Worm (Caenorhabditis elegans) whole organism, late embryonic: ENCODE measurements around the gene ZK1240.1.

Experiments
- C08G9.2 ChIP-seq: sonication (generic microtip); optimal IDR thresholded peaks from 2 replicates; lab custom pipeline; 2016; ENCODE audit warnings: mild to moderate bottlenecking, missing genetic modification characterization, moderate library complexity, missing compliant biosample characterization
- C38D4.7 ChIP-seq: fragments of 200-800 bp; sonication (Bioruptor generic); optimal IDR thresholded peaks from 2 replicates; lab custom pipeline; 2018; ENCODE audit warnings: mild to moderate bottlenecking, missing genetic modification characterization, moderate library complexity, missing compliant biosample characterization
- F13H6.1 ChIP-seq: sonication (generic microtip); optimal IDR thresholded peaks from 2 replicates; lab custom pipeline; 2016; ENCODE audit warnings: missing genetic modification characterization, missing compliant biosample characterization
- K02D7.2 ChIP-seq: sonication (generic microtip); optimal IDR thresholded peaks from 2 replicates; lab custom pipeline; 2017; ENCODE audit warnings: mild to moderate bottlenecking, missing genetic modification characterization, missing compliant biosample characterization
- T23F11.4 ChIP-seq: fragments of 200-800 bp; sonication (Bioruptor generic); optimal IDR thresholded peaks from 2 replicates; lab custom pipeline; 2018; ENCODE audit warnings: mild to moderate bottlenecking, missing genetic modification characterization, missing compliant biosample characterization
- Y22D7AL.16 ChIP-seq: sonication (generic microtip); optimal IDR thresholded peaks from 2 replicates; lab custom pipeline; 2016; ENCODE audit warnings: missing genetic modification characterization, missing compliant biosample characterization
- ama-1 ChIP-seq: fragments of 150-350 bp; optimal IDR thresholded peaks from 2 replicates; lab custom pipeline; 2014
- ceh-14 ChIP-seq: sonication (generic microtip); optimal IDR thresholded peaks from 2 replicates; lab custom pipeline; 2016; ENCODE audit warnings: missing genotype, missing genetic modification characterization, missing compliant biosample characterization
- ceh-19 ChIP-seq: fragments of 200-800 bp; sonication (Bioruptor generic); optimal IDR thresholded peaks from 2 replicates; lab custom pipeline; 2018; ENCODE audit warnings: mild to moderate bottlenecking, missing genetic modification characterization, missing compliant biosample characterization
- ceh-31 ChIP-seq: sonication (generic microtip); optimal IDR thresholded peaks from 2 replicates; lab custom pipeline; 2016; ENCODE audit warnings: missing genetic modification characterization, missing compliant biosample characterization
- ceh-34 ChIP-seq: sonication (generic microtip); optimal IDR thresholded peaks from 2 replicates; lab custom pipeline; 2016; ENCODE audit warnings: mild to moderate bottlenecking, missing genetic modification characterization, missing compliant biosample characterization
- ceh-6 ChIP-seq: fragments of 200-800 bp; sonication (Bioruptor generic); optimal IDR thresholded peaks from 2 replicates; lab custom pipeline; 2018; ENCODE audit warnings: mild to moderate bottlenecking, missing genetic modification characterization, missing compliant biosample characterization
- dve-1 ChIP-seq: sonication (generic microtip); optimal IDR thresholded peaks from 2 replicates; lab custom pipeline; 2017; ENCODE audit warnings: antibody characterized with exemption, mild to moderate bottlenecking, missing genetic modification characterization, missing compliant biosample characterization
- elt-2 ChIP-seq: sonication (generic microtip); optimal IDR thresholded peaks from 2 replicates; lab custom pipeline; 2016; ENCODE audit warnings: missing genetic modification reagents, missing genetic modification characterization, missing compliant biosample characterization
- ets-4 ChIP-seq: sonication (generic microtip); optimal IDR thresholded peaks from 2 replicates; lab custom pipeline; 2016; ENCODE audit warnings: missing genetic modification characterization, missing compliant biosample characterization
- fax-1 ChIP-seq: sonication (generic microtip); optimal IDR thresholded peaks from 2 replicates; lab custom pipeline; 2016; ENCODE audit warnings: missing genotype, missing genetic modification characterization, missing compliant biosample characterization
- fkh-6 ChIP-seq: sonication (generic microtip); optimal IDR thresholded peaks from 2 replicates; lab custom pipeline; 2016; ENCODE audit warnings: missing genetic modification characterization, missing compliant biosample characterization
- gmeb-2 ChIP-seq: sonication (generic microtip); optimal IDR thresholded peaks from 2 replicates; lab custom pipeline; 2016; ENCODE audit warnings: missing genetic modification characterization, inconsistent platforms, missing compliant biosample characterization
- hlh-15 ChIP-seq: sonication (generic microtip); optimal IDR thresholded peaks from 2 replicates; lab custom pipeline; 2016; ENCODE audit warnings: missing genetic modification characterization, missing compliant biosample characterization
- hlh-6 ChIP-seq: sonication (generic microtip); optimal IDR thresholded peaks from 2 replicates; lab custom pipeline; 2016; ENCODE audit warnings: missing genotype, missing genetic modification characterization, missing compliant biosample characterization
- lim-6 ChIP-seq: sonication (generic microtip); optimal IDR thresholded peaks from 2 replicates; lab custom pipeline; 2016; ENCODE audit warnings: missing genetic modification characterization, missing compliant biosample characterization
- mec-3 ChIP-seq: sonication (generic microtip); optimal IDR thresholded peaks from 2 replicates; lab custom pipeline; 2016; ENCODE audit warnings: borderline replicate concordance, missing genetic modification characterization, missing compliant biosample characterization
- nhr-232 ChIP-seq: sonication (generic microtip); optimal IDR thresholded peaks from 2 replicates; lab custom pipeline; 2016; ENCODE audit warnings: missing genetic modification characterization, missing compliant biosample characterization
- odd-2 ChIP-seq: sonication (generic microtip); optimal IDR thresholded peaks from 2 replicates; lab custom pipeline; 2017; ENCODE audit warnings: antibody characterized with exemption, mild to moderate bottlenecking, missing genetic modification characterization, missing compliant biosample characterization
- pat-9 ChIP-seq: fragments of 200-800 bp; sonication (Bioruptor generic); optimal IDR thresholded peaks from 2 replicates; lab custom pipeline; 2018; ENCODE audit warnings: mild to moderate bottlenecking, missing genetic modification characterization, moderate library complexity, missing compliant biosample characterization
- pax-1 ChIP-seq: fragments of 150-350 bp; optimal IDR thresholded peaks from 2 replicates; lab custom pipeline; 2014; ENCODE audit warnings: missing biosample characterization, missing genetic modification characterization
- pha-4 ChIP-seq: fragments of 150-350 bp; optimal IDR thresholded peaks from 2 replicates; lab custom pipeline; 2018; ENCODE audit warnings: missing biosample characterization, missing genetic modification reagents, missing genetic modification characterization
- pqm-1 ChIP-seq: sonication (generic microtip); optimal IDR thresholded peaks from 2 replicates; lab custom pipeline; 2016; ENCODE audit warnings: missing genetic modification characterization, missing compliant biosample characterization
- pros-1 ChIP-seq: fragments of 150-350 bp; optimal IDR thresholded peaks from 2 replicates; lab custom pipeline; 2014; ENCODE audit warnings: missing biosample characterization, missing genetic modification reagents, missing genetic modification characterization
- sdc-2 ChIP-seq: sonication (generic microtip); optimal IDR thresholded peaks from 2 replicates; lab custom pipeline; 2016; ENCODE audit warnings: missing genotype, missing genetic modification characterization, missing compliant biosample characterization
- sox-2 ChIP-seq: fragments of 200-800 bp; sonication (Bioruptor generic); IDR thresholded peaks from 2 replicates; pipeline ENCODE4 v1.3.6; 2022; ENCODE audit warnings: missing genetic modification reagents, missing genetic modification characterization, missing compliant biosample characterization
- sox-4 ChIP-seq: sonication (generic microtip); optimal IDR thresholded peaks from 2 replicates; lab custom pipeline; 2017; ENCODE audit warnings: mild to moderate bottlenecking, missing genetic modification characterization, inconsistent platforms, missing compliant biosample characterization
- tbx-2 ChIP-seq: sonication (generic microtip); optimal IDR thresholded peaks from 2 replicates; lab custom pipeline; 2016; ENCODE audit warnings: missing genetic modification characterization, missing compliant biosample characterization
- tbx-7 ChIP-seq: sonication (generic microtip); optimal IDR thresholded peaks from 2 replicates; lab custom pipeline; 2016; ENCODE audit warnings: missing genotype, missing genetic modification characterization, missing compliant biosample characterization
- unc-3 ChIP-seq, 2 experiments: fragments of 200-800 bp in 1 of 2; sonication (Bioruptor generic) in 1 of 2; sonication (generic microtip) in 1 of 2; conservative IDR thresholded peaks in 1 of 2; optimal IDR thresholded peaks in 1 of 2; 2 replicates each; pipeline versions ENCODE4 v1.3.6 to Lab custom; 2016 to 2022; ENCODE audit warnings: missing compliant biosample characterization in 2 of 2, missing genetic modification characterization in 2 of 2, missing genetic modification reagents in 1 of 2
- unc-86 ChIP-seq: sonication (generic microtip); optimal IDR thresholded peaks from 2 replicates; lab custom pipeline; 2016; ENCODE audit warnings: missing genetic modification characterization, missing compliant biosample characterization
- zip-5 ChIP-seq: sonication (generic microtip); optimal IDR thresholded peaks from 2 replicates; lab custom pipeline; 2016; ENCODE audit warnings: missing genetic modification characterization, missing compliant biosample characterization
- ztf-16 ChIP-seq: sonication (generic microtip); optimal IDR thresholded peaks from 2 replicates; lab custom pipeline; 2017; ENCODE audit warnings: missing genetic modification characterization, missing compliant biosample characterization

The ZK1240.1 gene

DNA sequence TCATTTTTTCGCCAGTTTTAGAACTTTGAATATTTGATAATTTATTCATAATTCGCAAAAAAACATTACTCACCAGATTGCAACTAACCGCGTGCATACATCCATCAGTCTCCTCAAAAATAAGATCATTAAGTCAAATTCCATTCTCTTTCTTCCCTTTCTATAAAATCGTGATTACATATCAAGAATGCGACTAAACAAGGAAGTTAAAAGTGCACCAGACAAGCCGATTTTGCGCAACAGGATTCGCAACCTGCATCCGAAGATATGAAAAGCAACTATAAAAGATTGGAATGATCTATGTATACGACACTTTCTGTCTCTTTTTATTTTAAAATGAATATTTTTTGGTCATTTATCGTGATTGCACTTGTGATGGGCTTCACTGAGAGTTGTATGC is 39.8 kb downstream of the ZK1240.1 start, which contains the start of gene hpo-25:
Gene hpo-25 (plus strand): TSS at position 301 of the 400 bp plus-strand sequence.
- no peak for TF ChIP-seq ets-4 (tag; lab: Kevin White, UChicago)
- TF ChIP-seq hlh-6 (tag; lab: Kevin White, UChicago) = no peak
- no peak for TF ChIP-seq lim-6
- TF ChIP-seq C08G9.2 = no peak
- TF ChIP-seq ceh-19 (GFP tag; lab: Kevin White, UChicago) = no peak

DNA sequence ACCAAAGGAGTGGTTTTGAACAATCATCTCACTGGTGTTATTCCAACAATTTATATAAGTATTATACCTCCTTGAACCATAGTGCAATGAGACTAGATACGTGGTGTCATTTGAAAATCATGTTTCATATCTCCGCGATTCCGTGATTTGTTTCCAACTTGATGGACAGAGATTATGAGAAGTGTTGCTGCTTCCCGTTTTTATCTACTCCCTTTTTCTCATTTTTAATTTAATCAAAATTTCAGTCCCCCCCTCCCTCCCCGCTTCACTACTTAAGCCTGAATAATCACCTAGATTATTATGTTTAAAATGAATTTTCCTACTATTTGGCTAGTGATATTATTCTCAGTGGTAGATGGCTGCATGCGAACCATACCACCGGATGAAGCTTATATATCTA is 42.9 kb downstream of the ZK1240.1 start, which contains the start of gene F16G10.3:
Gene F16G10.3 (plus strand): TSS at position 301 of the 400 bp plus-strand sequence.
- TF ChIP-seq hlh-6 (tag; lab: Kevin White, UChicago) (no peak), tbx-2 (no peak), fax-1 (tag; lab: Kevin White, UChicago) (no peak), hlh-15 (no peak), gmeb-2 (tag; lab: Kevin White, UChicago) (no peak), T23F11.4 (GFP tag; lab: Kevin White, UChicago) (no peak), pat-9 (tag; lab: Kevin White, UChicago) (no peak), dve-1 (tag; lab: Kevin White, UChicago) (no peak), elt-2 (tag; lab: Kevin White, UChicago) (no peak), ets-4 (tag; lab: Kevin White, UChicago) (no peak), sox-2 (GFP tag; lab: Robert Waterston, UW) (no peak), C08G9.2 (no peak), fkh-6 (tag; lab: Kevin White, UChicago) (no peak), sdc-2 (tag; lab: Kevin White, UChicago) (no peak), ceh-31 (tag; lab: Kevin White, UChicago) (no peak), sox-4 (tag; lab: Kevin White, UChicago) (no peak), ceh-34 (tag; lab: Kevin White, UChicago) (no peak), pros-1 (tag; lab: Kevin White, UChicago) (no peak), unc-3 (GFP tag; conservative IDR thresholded peaks at IDR 0.05; lab: Robert Waterston, UW) (no peak), unc-3 (tag; optimal IDR thresholded peaks at IDR 0.05; lab: Kevin White, UChicago) (no peak)

DNA sequence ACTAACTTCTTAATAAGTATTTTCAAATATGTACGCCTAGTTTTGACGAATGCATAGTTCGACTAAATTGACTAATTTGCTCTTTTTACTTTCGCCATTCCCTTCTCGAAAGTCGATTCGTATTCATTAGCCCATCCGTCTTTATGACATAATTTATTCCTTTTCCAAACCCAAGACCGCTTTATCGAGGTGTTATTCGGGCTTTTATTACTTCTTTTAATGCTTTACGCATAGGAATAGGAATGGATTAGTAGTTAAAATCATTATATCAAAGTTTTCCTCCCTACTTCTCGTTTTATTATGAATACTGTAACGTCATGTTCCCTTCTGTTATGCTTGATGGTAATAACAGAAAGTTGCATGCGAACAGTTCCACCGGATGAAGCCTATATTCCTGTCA is 45.8 kb downstream of the ZK1240.1 start, which contains the start of gene F16G10.2:
Gene F16G10.2 (plus strand): TSS at position 301 of the 400 bp plus-strand sequence.
- no peak for TF ChIP-seq sox-2 (GFP tag; lab: Robert Waterston, UW)
- TF ChIP-seq ceh-31 (tag; lab: Kevin White, UChicago) = no peak
- no peak for TF ChIP-seq pax-1 (tag; lab: Kevin White, UChicago)
- no peak for TF ChIP-seq ceh-14 (tag; lab: Kevin White, UChicago)
- no peak for TF ChIP-seq dve-1 (tag; lab: Kevin White, UChicago)
- TF ChIP-seq pha-4 (tag; lab: Kevin White, UChicago) = no peak
- TF ChIP-seq odd-2 = no peak
- no peak for TF ChIP-seq sox-4 (tag; lab: Kevin White, UChicago)
- TF ChIP-seq T23F11.4 (GFP tag; lab: Kevin White, UChicago) = no peak
- TF ChIP-seq C38D4.7 (GFP tag; lab: Kevin White, UChicago) = no peak
- no peak for TF ChIP-seq lim-6
- TF ChIP-seq ama-1 (lab: Kevin White, UChicago) = no peak
- TF ChIP-seq tbx-7 (tag; lab: Kevin White, UChicago) = no peak
- no peak for TF ChIP-seq mec-3 (tag; lab: Kevin White, UChicago)
- TF ChIP-seq nhr-232 (tag; lab: Kevin White, UChicago) = no peak
- TF ChIP-seq K02D7.2 (tag; lab: Kevin White, UChicago) = no peak
- TF ChIP-seq F13H6.1 = no peak
- TF ChIP-seq Y22D7AL.16 (tag; lab: Kevin White, UChicago) = no peak
- no peak for TF ChIP-seq unc-86 (tag; lab: Kevin White, UChicago)

DNA sequence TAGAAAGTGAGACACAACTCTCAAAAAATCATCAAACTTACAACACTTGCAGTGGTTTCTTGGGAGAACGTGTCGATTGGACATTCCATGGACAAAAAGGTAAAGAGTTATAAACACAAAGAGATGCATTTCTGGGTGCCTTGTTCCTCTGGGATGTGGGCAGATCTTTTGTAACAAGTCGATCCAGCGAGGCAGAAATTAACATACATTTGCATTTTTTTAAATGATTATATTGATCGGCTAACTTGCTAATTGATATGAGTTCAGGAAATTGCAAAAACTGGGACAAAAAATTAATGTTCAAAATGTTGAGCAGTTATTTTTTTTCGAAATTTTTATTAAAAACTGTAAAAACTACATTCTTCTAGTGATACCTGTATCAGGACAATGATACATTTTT is 48.6 kb downstream of the ZK1240.1 start, which contains the start of gene F16G10.6:
Gene F16G10.6 (minus strand): TSS at position 101 of the 400 bp plus-strand sequence.
- TF ChIP-seq hlh-15 = no peak
- no peak for TF ChIP-seq zip-5 (tag; lab: Kevin White, UChicago)
- TF ChIP-seq dve-1 (tag; lab: Kevin White, UChicago) = no peak
- no peak for TF ChIP-seq gmeb-2 (tag; lab: Kevin White, UChicago)
- TF ChIP-seq ceh-6 (GFP tag; lab: Kevin White, UChicago) = no peak
- no peak for TF ChIP-seq pqm-1 (tag; lab: Kevin White, UChicago)
- no peak for TF ChIP-seq unc-3 (GFP tag; conservative IDR thresholded peaks at IDR 0.05; lab: Robert Waterston, UW)
- TF ChIP-seq unc-3 (tag; optimal IDR thresholded peaks at IDR 0.05; lab: Kevin White, UChicago) = no peak
- no peak for TF ChIP-seq unc-86 (tag; lab: Kevin White, UChicago)
- TF ChIP-seq ztf-16 (tag; lab: Kevin White, UChicago) = no peak
